Fruit fly (Drosophila melanogaster) S2 (cell line): ENCODE results near the gene CG10749.

ENCODE experiments used
- CG8478 ChIP-seq: fragments of >200 bp; optimal IDR thresholded peaks from 2 replicates; lab custom pipeline; 2018
- CTCF ChIP-seq, 2 experiments: fragments of >200 bp; optimal IDR thresholded peaks; 2 replicates each; lab custom pipeline; 2018

dm6 chr3L:13022160-13022853 lies 50.0 kb downstream of the CG10749 start, which contains the start of gene Adk2:
- TF ChIP-seq CG8478 (lab: Kevin White, UChicago) (no peak), CTCF (optimal IDR thresholded peaks at IDR 0.05; lab: Kevin White, UChicago) (no peak)
